Worm (Caenorhabditis elegans): ENCODE data around the gene gtl-2.
A peak's percentile ranks its signal among the peaks of the same experiment; 100 is the strongest.

gtl-2 gene

ce11 chrIV:11319884-11320362 is 46.7 kb downstream of the gtl-2 start, which contains the start of gene B0035.18:
Gene B0035.18, plus strand, starts transcription at chrIV:11320312.
- TF ChIP-seq T22C8.4 (GFP tag; IDR thresholded peaks at IDR 0.05) (no peak), tab-1 (GFP tag; IDR thresholded peaks at IDR 0.05) (no peak), ztf-29 (GFP tag; IDR thresholded peaks at IDR 0.05) (no peak), ztf-23 (GFP tag; IDR thresholded peaks at IDR 0.05) (no peak), cog-1 (tag; optimal IDR thresholded peaks at IDR 0.05) (no peak), flt-1 (GFP tag; IDR thresholded peaks at IDR 0.05) (no peak), ref-1 (GFP tag; conservative IDR thresholded peaks at IDR 0.05) (no peak), klf-2 (GFP tag; conservative IDR thresholded peaks at IDR 0.05) (no peak), med-1 (GFP tag; optimal IDR thresholded peaks at IDR 0.05; ENCODE audit: insufficient read depth) (no peak)

DNA sequence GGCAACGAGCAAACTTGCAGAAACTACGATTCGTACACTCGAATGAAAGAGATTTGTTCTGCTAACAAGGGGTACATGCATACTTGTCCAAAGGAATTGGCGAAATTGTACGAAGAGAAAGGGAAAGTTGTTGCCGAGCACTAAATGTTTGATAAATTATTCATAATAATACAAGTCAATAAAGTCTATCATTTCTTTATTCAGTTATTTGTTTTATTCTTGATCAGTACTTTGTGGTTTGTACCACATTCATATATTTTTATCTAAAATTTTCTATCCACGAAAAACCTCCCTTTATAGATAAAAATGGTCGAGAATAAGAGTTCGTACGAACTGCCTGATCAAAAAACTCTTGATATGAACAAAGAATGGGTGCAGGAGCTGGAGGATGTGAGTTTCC is 47.2 kb downstream of the gtl-2 start, which contains the start of gene edg-1:
edg-1 (plus strand) TSS at position 301 of the 400 bp plus-strand sequence.
- TF ChIP-seq ztf-29 (GFP tag; IDR thresholded peaks at IDR 0.05) (no peak), ztf-23 (GFP tag; IDR thresholded peaks at IDR 0.05) (no peak), med-1 (GFP tag; optimal IDR thresholded peaks at IDR 0.05; ENCODE audit: insufficient read depth) (no peak), flt-1 (GFP tag; IDR thresholded peaks at IDR 0.05) (no peak), klf-2 (GFP tag; conservative IDR thresholded peaks at IDR 0.05) (no peak), tab-1 (GFP tag; IDR thresholded peaks at IDR 0.05) (no peak), T22C8.4 (GFP tag; IDR thresholded peaks at IDR 0.05) (no peak), cog-1 (tag; optimal IDR thresholded peaks at IDR 0.05) (no peak), ref-1 (GFP tag; conservative IDR thresholded peaks at IDR 0.05) (no peak)

DNA sequence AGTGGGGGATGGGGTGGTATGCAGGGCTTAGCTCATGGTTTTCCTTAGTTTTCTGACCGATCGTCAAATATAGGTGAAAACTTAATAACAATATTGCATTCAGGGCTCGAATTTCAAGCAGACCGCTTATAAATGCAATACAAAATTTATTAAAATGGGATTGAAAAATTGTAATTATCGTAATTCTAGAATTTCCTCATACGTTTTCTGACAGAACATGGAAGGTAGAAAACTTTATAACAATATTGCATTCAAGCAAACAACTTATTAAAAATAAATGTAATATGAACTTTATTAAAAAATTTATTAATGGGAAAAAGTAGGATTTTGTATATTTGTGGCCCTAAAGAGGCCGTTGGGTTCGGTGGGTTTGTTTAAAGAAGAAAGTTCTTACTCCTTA is 50.4 kb downstream of the gtl-2 start:
- TF ChIP-seq T22C8.4 (GFP tag; IDR thresholded peaks at IDR 0.05) (no peak), flt-1 (GFP tag; IDR thresholded peaks at IDR 0.05) (no peak), med-1 (GFP tag; optimal IDR thresholded peaks at IDR 0.05; ENCODE audit: insufficient read depth) (no peak), cog-1 (tag; optimal IDR thresholded peaks at IDR 0.05) (no peak), tab-1 (GFP tag; IDR thresholded peaks at IDR 0.05) (no peak), ztf-23 (GFP tag; IDR thresholded peaks at IDR 0.05) (no peak), klf-2 (GFP tag; conservative IDR thresholded peaks at IDR 0.05) (no peak), ref-1 (GFP tag; conservative IDR thresholded peaks at IDR 0.05) (no peak), ztf-29 (GFP tag; IDR thresholded peaks at IDR 0.05) (no peak)

ce11 chrIV:11324741-11325140 is 51.5 kb downstream of the gtl-2 start, which contains the start of gene his-48:
Gene his-48, plus strand, starts transcription at chrIV:11324745.
- peak; percentile 38; the same call in 1 of the 2 replicates for TF ChIP-seq flt-1 (GFP tag; IDR thresholded peaks at IDR 0.05)

- TF ChIP-seq flt-1 (GFP tag; IDR thresholded peaks at IDR 0.05) (no peak), klf-2 (GFP tag; conservative IDR thresholded peaks at IDR 0.05) (no peak), T22C8.4 (GFP tag; IDR thresholded peaks at IDR 0.05) (no peak), cog-1 (tag; optimal IDR thresholded peaks at IDR 0.05) (no peak), tab-1 (GFP tag; IDR thresholded peaks at IDR 0.05) (no peak), med-1 (GFP tag; optimal IDR thresholded peaks at IDR 0.05; ENCODE audit: insufficient read depth) (no peak), ztf-23 (GFP tag; IDR thresholded peaks at IDR 0.05) (no peak), ref-1 (GFP tag; conservative IDR thresholded peaks at IDR 0.05) (no peak), ztf-29 (GFP tag; IDR thresholded peaks at IDR 0.05) (no peak)
Observed at ce11 chrIV:11326939-11327565, 53.8 kb downstream of the gtl-2 start, which contains the start of gene B0035.21. Gene B0035.21, plus strand, starts transcription at chrIV:11327260.

DNA sequence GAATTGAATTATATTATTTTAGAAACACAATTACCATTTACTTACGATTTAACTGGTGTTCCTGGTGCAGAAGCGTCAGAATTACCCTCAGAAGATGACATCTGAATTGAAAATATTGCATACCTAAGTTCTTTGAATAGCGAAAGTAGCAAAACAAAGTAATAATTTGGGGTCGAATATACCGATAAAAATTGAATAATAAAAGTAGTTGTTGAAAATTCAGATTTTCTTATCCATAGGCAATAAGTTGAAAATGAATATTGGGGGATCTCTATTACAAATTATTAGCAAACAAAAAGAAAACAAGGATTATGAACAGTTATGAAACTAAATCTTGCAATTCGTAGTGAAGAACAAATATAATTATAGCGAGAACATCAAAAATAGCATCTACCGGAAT is 56.0 kb downstream of the gtl-2 start, which contains the start of gene leo-1:
leo-1 (minus strand) TSS at position 101 of the 400 bp plus-strand sequence.
- TF ChIP-seq ztf-29 (GFP tag; IDR thresholded peaks at IDR 0.05) (no peak), cog-1 (tag; optimal IDR thresholded peaks at IDR 0.05) (no peak), med-1 (GFP tag; optimal IDR thresholded peaks at IDR 0.05; ENCODE audit: insufficient read depth) (no peak), ref-1 (GFP tag; conservative IDR thresholded peaks at IDR 0.05) (no peak), flt-1 (GFP tag; IDR thresholded peaks at IDR 0.05) (no peak), klf-2 (GFP tag; conservative IDR thresholded peaks at IDR 0.05) (no peak), tab-1 (GFP tag; IDR thresholded peaks at IDR 0.05) (no peak), ztf-23 (GFP tag; IDR thresholded peaks at IDR 0.05) (no peak), T22C8.4 (GFP tag; IDR thresholded peaks at IDR 0.05) (no peak)
